Worm (Caenorhabditis elegans): Measurements from ENCODE around the gene clec-61.

- TF ChIP-seq dao-5 (tag; optimal IDR thresholded peaks at IDR 0.05) (no peak), him-1 (tag; optimal IDR thresholded peaks at IDR 0.05) (no peak), W03F9.2 (tag; optimal IDR thresholded peaks at IDR 0.05) (no peak)
These were observed 42.7 kb downstream of the clec-61 start, which contains the start of gene ZK673.2 for ce11 chrII:10447348-10448316.
